Worm (Caenorhabditis elegans) whole organism, mixed stage, embryonic: ENCODE data around the gene rpn-5.

Source experiments
- lsy-2 ChIP-seq: fragments of 150-350 bp; optimal IDR thresholded peaks from 2 replicates; lab custom pipeline; 2014; ENCODE audit warnings: missing biosample characterization, missing genetic modification characterization
- nhr-12 ChIP-seq: fragments of 150-350 bp; optimal IDR thresholded peaks from 2 replicates; lab custom pipeline; 2014; ENCODE audit warnings: missing biosample characterization, missing genetic modification characterization

DNA sequence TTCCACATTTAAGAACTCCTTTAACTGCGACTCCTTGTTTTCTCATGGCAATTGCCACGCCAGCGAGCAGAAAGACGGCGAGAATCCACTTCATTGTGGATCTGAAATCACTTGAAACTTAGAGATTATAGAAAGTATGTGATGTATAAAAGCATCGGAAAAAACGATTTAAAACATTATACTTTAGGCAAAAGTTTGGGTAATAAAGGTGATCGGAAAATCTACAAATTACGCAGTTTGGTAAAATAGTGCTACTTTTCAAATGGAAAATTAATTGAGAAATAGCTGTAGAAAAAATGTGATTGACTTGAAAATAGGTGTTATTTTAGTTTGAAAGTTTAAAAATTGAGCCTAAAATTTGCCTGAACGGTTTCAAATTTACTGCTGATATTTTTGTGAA is 29.5 kb upstream of the rpn-5 start, which contains the start of gene ttr-41:
- no peak for TF ChIP-seq lsy-2 (tag; lab: Kevin White, UChicago)
- no peak for TF ChIP-seq nhr-12 (tag; lab: Kevin White, UChicago)
